Worm (Caenorhabditis elegans) whole organism, mixed stage, embryonic: Measurements from ENCODE around the gene B0244.16.

ENCODE experiments used
- M03D4.4 ChIP-seq: sonication (generic microtip); optimal IDR thresholded peaks from 2 replicates; lab custom pipeline; 2017; ENCODE audit warnings: mild to moderate bottlenecking, missing genetic modification characterization, missing compliant biosample characterization
- cnd-1 ChIP-seq: fragments of 200-800 bp; sonication (Bioruptor generic); optimal IDR thresholded peaks from 2 replicates; lab custom pipeline; 2018; ENCODE audit warnings: mild to moderate bottlenecking, missing genetic modification characterization, missing compliant biosample characterization
- elt-1 ChIP-seq: sonication (generic microtip); optimal IDR thresholded peaks from 2 replicates; lab custom pipeline; 2017; ENCODE audit warnings: missing genetic modification characterization, mild to moderate bottlenecking, missing compliant biosample characterization, antibody characterized with exemption, moderate library complexity, borderline replicate concordance; ENCODE audit not compliant: insufficient read depth
- elt-3 ChIP-seq: fragments of 150-350 bp; optimal IDR thresholded peaks from 2 replicates; lab custom pipeline; 2014; ENCODE audit warnings: missing biosample characterization, missing genetic modification characterization
- flh-1 ChIP-seq: fragments of 200-800 bp; sonication (Bioruptor generic); optimal IDR thresholded peaks from 2 replicates; lab custom pipeline; 2018; ENCODE audit warnings: mild to moderate bottlenecking, missing genetic modification characterization, moderate library complexity, missing compliant biosample characterization
- lin-13 ChIP-seq: fragments of 150-350 bp; optimal IDR thresholded peaks from 2 replicates; lab custom pipeline; 2014; ENCODE audit warnings: missing biosample characterization, missing genetic modification characterization
- lsy-2 ChIP-seq: fragments of 150-350 bp; optimal IDR thresholded peaks from 2 replicates; lab custom pipeline; 2014; ENCODE audit warnings: missing biosample characterization, missing genetic modification characterization
- nhr-12 ChIP-seq: fragments of 150-350 bp; optimal IDR thresholded peaks from 2 replicates; lab custom pipeline; 2014; ENCODE audit warnings: missing biosample characterization, missing genetic modification characterization
- nhr-237 ChIP-seq: fragments of 150-350 bp; optimal IDR thresholded peaks from 2 replicates; lab custom pipeline; 2014; ENCODE audit warnings: missing biosample characterization, missing genetic modification characterization
- nhr-28 ChIP-seq: fragments of 150-350 bp; optimal IDR thresholded peaks from 2 replicates; lab custom pipeline; 2014; ENCODE audit warnings: missing biosample characterization, missing genetic modification characterization
- nhr-76 ChIP-seq: sonication (generic microtip); optimal IDR thresholded peaks from 2 replicates; lab custom pipeline; 2017; ENCODE audit warnings: missing biosample characterization, missing genetic modification characterization
- snpc-4 ChIP-seq: fragments of 150-350 bp; optimal IDR thresholded peaks from 2 replicates; lab custom pipeline; 2014; ENCODE audit warnings: missing biosample characterization, missing genetic modification characterization
- unc-39 ChIP-seq: fragments of 150-350 bp; optimal IDR thresholded peaks from 2 replicates; lab custom pipeline; 2014; ENCODE audit warnings: missing biosample characterization, missing genetic modification characterization
- unc-62 ChIP-seq: fragments of 150-350 bp; optimal IDR thresholded peaks from 2 replicates; lab custom pipeline; 2014; ENCODE audit warnings: missing biosample characterization, missing genetic modification reagents, missing genetic modification characterization

DNA sequence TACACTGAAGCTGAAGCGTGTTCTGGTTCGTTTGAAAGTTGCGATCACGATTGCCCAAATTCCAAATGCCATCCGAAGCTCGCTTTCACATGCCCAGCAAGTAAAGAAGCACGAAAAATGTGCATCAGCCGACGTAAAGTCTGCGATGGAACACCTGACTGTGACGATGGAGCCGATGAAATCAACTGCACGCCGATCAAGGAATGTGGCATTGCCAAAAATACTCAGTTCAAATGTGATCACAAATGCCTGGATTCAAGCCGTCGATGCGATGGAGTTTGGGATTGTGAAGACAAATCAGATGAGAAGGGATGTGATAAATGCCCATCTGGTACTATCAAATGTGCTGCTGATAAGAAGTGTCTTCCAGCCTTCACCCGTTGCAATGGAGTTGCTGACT is 11.4 kb upstream of the B0244.16 start:
- TF ChIP-seq M03D4.4 (tag; lab: Kevin White, UChicago) = no peak
- no peak for TF ChIP-seq elt-3 (tag; lab: Kevin White, UChicago)
- TF ChIP-seq nhr-12 = no peak
- TF ChIP-seq unc-62 (GFP tag; lab: Kevin White, UChicago) = no peak
- no peak for TF ChIP-seq nhr-28
- no peak for TF ChIP-seq elt-1 (tag; lab: Kevin White, UChicago)
- TF ChIP-seq lsy-2 (tag; lab: Kevin White, UChicago) = no peak
- no peak for TF ChIP-seq nhr-76 (tag; lab: Kevin White, UChicago)
- no peak for TF ChIP-seq unc-39 (tag; lab: Kevin White, UChicago)
- TF ChIP-seq lin-13 (tag; lab: Kevin White, UChicago) = no peak
- no peak for TF ChIP-seq snpc-4 (tag; lab: Kevin White, UChicago)
- TF ChIP-seq nhr-237 = no peak
- no peak for TF ChIP-seq cnd-1 (tag; lab: Kevin White, UChicago)
- TF ChIP-seq flh-1 (GFP tag; lab: Kevin White, UChicago) = no peak
